Worm (Caenorhabditis elegans) whole organism, mixed stage, embryonic: ENCODE measurements around the gene gyg-2.

ENCODE experiments used
- ces-1 ChIP-seq: fragments of 150-350 bp; optimal IDR thresholded peaks from 2 replicates; lab custom pipeline; 2014; ENCODE audit warnings: missing biosample characterization, missing genetic modification reagents, missing genetic modification characterization
- cnd-1 ChIP-seq: fragments of 200-800 bp; sonication (Bioruptor generic); optimal IDR thresholded peaks from 2 replicates; lab custom pipeline; 2018; ENCODE audit warnings: mild to moderate bottlenecking, missing genetic modification characterization, missing compliant biosample characterization
- elt-3 ChIP-seq: fragments of 150-350 bp; optimal IDR thresholded peaks from 2 replicates; lab custom pipeline; 2014; ENCODE audit warnings: missing biosample characterization, missing genetic modification characterization
- hlh-1 ChIP-seq: fragments of 150-350 bp; optimal IDR thresholded peaks from 2 replicates; lab custom pipeline; 2014; ENCODE audit warnings: missing biosample characterization, missing genetic modification reagents, missing genetic modification characterization
- lsy-2 ChIP-seq: fragments of 150-350 bp; optimal IDR thresholded peaks from 2 replicates; lab custom pipeline; 2014; ENCODE audit warnings: missing biosample characterization, missing genetic modification characterization
- snpc-4 ChIP-seq: fragments of 150-350 bp; optimal IDR thresholded peaks from 2 replicates; lab custom pipeline; 2014; ENCODE audit warnings: missing biosample characterization, missing genetic modification characterization
- unc-120 ChIP-seq: sonication (generic microtip); optimal IDR thresholded peaks from 2 replicates; lab custom pipeline; 2017; ENCODE audit warnings: missing genetic modification characterization, missing compliant biosample characterization; ENCODE audit not compliant: poor library complexity, severe bottlenecking
- unc-39 ChIP-seq: fragments of 150-350 bp; optimal IDR thresholded peaks from 2 replicates; lab custom pipeline; 2014; ENCODE audit warnings: missing biosample characterization, missing genetic modification characterization
- ztf-11 ChIP-seq: fragments of 150-350 bp; optimal IDR thresholded peaks from 2 replicates; lab custom pipeline; 2014; ENCODE audit warnings: missing biosample characterization, missing genetic modification characterization

ce11 chrV:16725955-16726354 lies 20.1 kb downstream of the gyg-2 start:
- TF ChIP-seq hlh-1 (no peak), elt-3 (tag; lab: Kevin White, UChicago) (no peak), ces-1 (GFP tag; lab: Kevin White, UChicago) (no peak), lsy-2 (tag; lab: Kevin White, UChicago) (no peak), unc-39 (tag; lab: Kevin White, UChicago) (no peak), ztf-11 (tag; lab: Kevin White, UChicago) (no peak), unc-120 (no peak), snpc-4 (tag; lab: Kevin White, UChicago) (no peak), cnd-1 (tag; lab: Kevin White, UChicago) (no peak)
